Worm (Caenorhabditis elegans): ENCODE data around the gene B0252.3.

Gene B0252.3

DNA sequence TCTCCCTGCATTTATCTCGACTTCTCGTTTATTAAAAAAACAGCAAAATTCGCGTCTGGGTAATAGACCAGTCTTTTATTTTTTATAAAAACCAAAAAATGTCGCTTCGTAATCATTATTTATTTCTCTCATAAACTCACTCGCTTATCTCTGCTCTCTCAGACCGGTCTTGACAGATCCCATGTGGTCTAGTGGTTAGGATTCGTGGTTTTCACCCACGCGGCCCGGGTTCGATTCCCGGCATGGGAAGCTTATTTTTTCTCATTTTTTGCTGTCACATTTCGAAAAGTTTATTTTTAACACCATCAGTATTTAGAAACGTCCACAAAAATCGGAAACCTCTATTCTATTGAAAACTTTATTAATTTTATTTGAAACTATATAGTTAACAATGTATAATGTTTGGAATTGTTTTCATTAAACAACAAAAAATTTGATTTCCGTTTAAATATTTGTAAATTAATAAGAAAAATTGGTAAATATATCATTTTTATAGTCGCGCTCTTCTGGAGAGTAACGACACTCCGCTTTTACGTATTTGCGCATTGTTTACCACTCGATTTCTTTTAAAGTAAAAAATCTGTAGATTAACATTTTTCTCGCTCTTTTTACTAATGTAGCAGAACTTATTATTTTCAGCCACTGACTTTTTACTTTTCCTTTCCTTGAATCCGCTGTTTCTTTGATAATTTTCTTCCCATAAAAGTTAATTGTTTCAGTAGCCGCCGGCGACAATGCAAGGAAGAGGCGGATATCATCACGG is 9.4 kb downstream of the B0252.3 start, which contains the start of gene hrpl-1:
TSS of gene hrpl-1 (plus strand) at position 713 of the 763 bp plus-strand sequence.
- peak; percentile 57 for TF ChIP-seq ref-1 (GFP tag; conservative IDR thresholded peaks at IDR 0.05)
- TF ChIP-seq cog-1 (tag; optimal IDR thresholded peaks at IDR 0.05), result no peak
- peak; percentile 88 for TF ChIP-seq flt-1 (GFP tag; IDR thresholded peaks at IDR 0.05)
- TF ChIP-seq ztf-23 (GFP tag; IDR thresholded peaks at IDR 0.05), result peak; percentile 65; the same call in 1 of the 2 replicates
- TF ChIP-seq tab-1 (GFP tag; IDR thresholded peaks at IDR 0.05), result peak; percentile 74; the same call in 1 of the 2 replicates
- TF ChIP-seq T22C8.4 (GFP tag; IDR thresholded peaks at IDR 0.05), result 0 out of 2 replicates have a peak, but pooled peaks have one; percentile 20
- TF ChIP-seq med-1 (GFP tag; optimal IDR thresholded peaks at IDR 0.05; ENCODE audit: insufficient read depth), result peak; percentile 79
- peak; percentile 56; the same call in 1 of the 2 replicates for TF ChIP-seq klf-2 (GFP tag; conservative IDR thresholded peaks at IDR 0.05)
- TF ChIP-seq ztf-29 (GFP tag; IDR thresholded peaks at IDR 0.05), result peak; percentile 43; the same call in 1 of the 2 replicates

- TF ChIP-seq ztf-29 (GFP tag; IDR thresholded peaks at IDR 0.05) (no peak), cog-1 (tag; optimal IDR thresholded peaks at IDR 0.05) (no peak), T22C8.4 (GFP tag; IDR thresholded peaks at IDR 0.05) (no peak), ref-1 (GFP tag; conservative IDR thresholded peaks at IDR 0.05) (no peak), med-1 (GFP tag; optimal IDR thresholded peaks at IDR 0.05; ENCODE audit: insufficient read depth) (no peak), tab-1 (GFP tag; IDR thresholded peaks at IDR 0.05) (no peak), flt-1 (GFP tag; IDR thresholded peaks at IDR 0.05) (no peak), klf-2 (GFP tag; conservative IDR thresholded peaks at IDR 0.05) (no peak), ztf-23 (GFP tag; IDR thresholded peaks at IDR 0.05) (no peak)
Observed at ce11 chrII:6897507-6897906, 10.1 kb downstream of the B0252.3 start, which contains the start of gene C44B7.11. Gene C44B7.11 (minus strand): TSS chrII:6897540.

ce11 chrII:6893589-6894245 is 13.8 kb downstream of the B0252.3 start, which contains the start of gene adal-1:
Gene adal-1 (minus strand): TSS chrII:6893639.
- TF ChIP-seq klf-2 (GFP tag; conservative IDR thresholded peaks at IDR 0.05) (no peak), T22C8.4 (GFP tag; IDR thresholded peaks at IDR 0.05) (no peak), med-1 (GFP tag; optimal IDR thresholded peaks at IDR 0.05; ENCODE audit: insufficient read depth) (no peak), cog-1 (tag; optimal IDR thresholded peaks at IDR 0.05) (no peak), tab-1 (GFP tag; IDR thresholded peaks at IDR 0.05) (no peak), flt-1 (GFP tag; IDR thresholded peaks at IDR 0.05) (no peak), ztf-29 (GFP tag; IDR thresholded peaks at IDR 0.05) (no peak), ztf-23 (GFP tag; IDR thresholded peaks at IDR 0.05) (no peak), ref-1 (GFP tag; conservative IDR thresholded peaks at IDR 0.05) (no peak)

DNA sequence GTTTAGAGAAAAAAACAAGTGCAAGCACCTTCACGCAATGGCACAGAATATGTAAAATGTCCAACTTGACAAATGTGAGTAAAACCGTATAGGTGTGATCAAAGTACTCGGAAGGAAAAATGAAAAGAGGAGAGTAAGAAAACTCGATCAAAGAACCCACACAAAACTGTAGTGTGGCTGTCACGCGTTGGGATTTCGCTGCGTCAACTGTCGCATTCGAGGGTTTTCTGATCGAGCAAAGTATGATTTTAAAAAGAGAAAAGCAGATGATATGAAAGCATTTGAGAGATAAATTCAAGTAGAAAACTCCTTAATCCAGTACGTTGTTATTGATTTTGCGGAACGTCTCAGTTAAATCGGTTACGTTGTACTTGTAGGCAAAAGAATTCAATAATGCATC is 15.7 kb downstream of the B0252.3 start:
- TF ChIP-seq ztf-29 (GFP tag; IDR thresholded peaks at IDR 0.05), result no peak
- no peak for TF ChIP-seq flt-1 (GFP tag; IDR thresholded peaks at IDR 0.05)
- no peak for TF ChIP-seq cog-1 (tag; optimal IDR thresholded peaks at IDR 0.05)
- TF ChIP-seq med-1 (GFP tag; optimal IDR thresholded peaks at IDR 0.05; ENCODE audit: insufficient read depth), result no peak

ce11 chrII:6891176-6891575 is 16.4 kb downstream of the B0252.3 start:
- TF ChIP-seq klf-2 (GFP tag; conservative IDR thresholded peaks at IDR 0.05) (no peak), T22C8.4 (GFP tag; IDR thresholded peaks at IDR 0.05) (no peak), cog-1 (tag; optimal IDR thresholded peaks at IDR 0.05) (no peak), flt-1 (GFP tag; IDR thresholded peaks at IDR 0.05) (no peak), ztf-23 (GFP tag; IDR thresholded peaks at IDR 0.05) (no peak), med-1 (GFP tag; optimal IDR thresholded peaks at IDR 0.05; ENCODE audit: insufficient read depth) (no peak), tab-1 (GFP tag; IDR thresholded peaks at IDR 0.05) (no peak), ref-1 (GFP tag; conservative IDR thresholded peaks at IDR 0.05) (no peak), ztf-29 (GFP tag; IDR thresholded peaks at IDR 0.05) (no peak)

ce11 chrII:6890095-6890494 is 17.5 kb downstream of the B0252.3 start, which contains the start of gene acer-1:
Gene acer-1 (minus strand): TSS chrII:6890400.
- TF ChIP-seq cog-1 (tag; optimal IDR thresholded peaks at IDR 0.05), result no peak
- no peak for TF ChIP-seq klf-2 (GFP tag; conservative IDR thresholded peaks at IDR 0.05)
- no peak for TF ChIP-seq ztf-29 (GFP tag; IDR thresholded peaks at IDR 0.05)
- TF ChIP-seq flt-1 (GFP tag; IDR thresholded peaks at IDR 0.05), result no peak

DNA sequence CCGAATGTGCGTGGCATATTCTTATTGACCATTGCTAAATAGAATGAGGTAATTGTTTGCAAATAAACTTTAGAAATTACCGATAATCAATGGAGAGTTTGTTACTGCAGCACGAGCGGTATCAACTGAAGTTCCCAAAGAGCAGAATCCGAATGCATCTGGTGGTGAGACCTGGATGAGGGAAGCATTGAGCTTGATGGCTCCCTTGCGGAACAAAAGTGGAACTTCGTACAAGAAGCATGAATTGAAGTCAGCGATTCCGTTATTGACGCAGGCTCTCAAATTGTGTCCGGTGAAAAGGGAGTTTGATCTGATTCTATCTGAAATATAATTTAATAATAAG is 18.0 kb downstream of the B0252.3 start:
- TF ChIP-seq ztf-29 (GFP tag; IDR thresholded peaks at IDR 0.05) (no peak), klf-2 (GFP tag; conservative IDR thresholded peaks at IDR 0.05) (no peak), T22C8.4 (GFP tag; IDR thresholded peaks at IDR 0.05) (no peak), ref-1 (GFP tag; conservative IDR thresholded peaks at IDR 0.05) (no peak), med-1 (GFP tag; optimal IDR thresholded peaks at IDR 0.05; ENCODE audit: insufficient read depth) (no peak), tab-1 (GFP tag; IDR thresholded peaks at IDR 0.05) (no peak), flt-1 (GFP tag; IDR thresholded peaks at IDR 0.05) (no peak), ztf-23 (GFP tag; IDR thresholded peaks at IDR 0.05) (no peak), cog-1 (tag; optimal IDR thresholded peaks at IDR 0.05) (no peak)

ce11 chrII:6888661-6889579 is 18.6 kb downstream of the B0252.3 start:
- TF ChIP-seq klf-2 (GFP tag; conservative IDR thresholded peaks at IDR 0.05) (no peak), T22C8.4 (GFP tag; IDR thresholded peaks at IDR 0.05) (no peak), ztf-23 (GFP tag; IDR thresholded peaks at IDR 0.05) (no peak), med-1 (GFP tag; optimal IDR thresholded peaks at IDR 0.05; ENCODE audit: insufficient read depth) (no peak), ztf-29 (GFP tag; IDR thresholded peaks at IDR 0.05) (no peak), tab-1 (GFP tag; IDR thresholded peaks at IDR 0.05) (no peak), flt-1 (GFP tag; IDR thresholded peaks at IDR 0.05) (no peak), cog-1 (tag; optimal IDR thresholded peaks at IDR 0.05) (no peak), ref-1 (GFP tag; conservative IDR thresholded peaks at IDR 0.05) (no peak)
